Fruit fly (Drosophila melanogaster): ENCODE data around the gene Alp1.

Alp1 gene

DNA sequence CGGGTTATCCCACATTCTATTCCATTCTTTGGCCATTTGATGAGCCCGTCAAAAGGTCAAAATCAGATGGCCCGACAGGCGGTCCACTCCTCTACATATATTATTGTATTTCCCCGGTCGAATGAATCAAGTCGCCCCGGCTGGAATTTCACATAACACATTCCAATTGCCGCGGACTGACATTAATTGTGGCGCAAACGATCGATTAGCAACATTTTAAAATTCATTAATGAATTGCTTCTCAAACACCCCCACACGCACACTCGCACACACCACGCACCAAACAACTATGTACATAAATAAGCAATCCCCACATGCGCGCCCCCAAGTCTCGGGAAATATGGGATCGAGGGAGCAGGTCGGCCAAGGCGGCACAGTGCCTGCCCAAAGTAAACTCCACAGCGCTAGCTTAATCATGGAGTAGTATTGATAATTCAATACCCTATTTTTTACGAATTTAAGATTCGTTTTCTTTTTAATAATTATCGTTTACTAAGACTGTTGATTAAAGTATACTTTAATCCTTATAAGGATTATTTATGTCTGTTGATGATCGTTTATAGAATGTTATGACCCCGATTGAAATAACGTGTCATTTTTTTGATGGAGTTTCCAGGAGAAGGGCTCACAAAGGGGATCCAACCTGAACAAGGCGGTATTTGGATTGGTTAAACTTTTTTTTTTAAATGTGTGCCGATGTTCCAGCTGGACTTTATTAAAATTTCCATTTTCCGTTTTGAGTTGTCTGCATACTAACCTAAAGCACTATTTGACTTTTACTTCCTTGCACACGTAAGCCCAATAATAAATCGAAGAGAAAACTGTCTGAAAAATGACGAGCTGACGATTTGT is 20.9 kb upstream of the Alp1 start (continued):
- no peak for TF ChIP-seq CG9932 (GFP tag; IDR thresholded peaks at IDR 0.05)
- TF ChIP-seq CG34224 (GFP tag; IDR thresholded peaks at IDR 0.05; ENCODE audit: partially characterized antibody), result no peak
- TF ChIP-seq lilli (GFP tag; optimal IDR thresholded peaks at IDR 0.05), result no peak
- no peak for TF ChIP-seq al (GFP tag; IDR thresholded peaks at IDR 0.05)
- TF ChIP-seq CG2129 (GFP tag; IDR thresholded peaks at IDR 0.05; ENCODE audit: partially characterized antibody), result no peak
- TF ChIP-seq Sox102F (GFP tag; optimal IDR thresholded peaks at IDR 0.05), result no peak
- TF ChIP-seq dm (GFP tag; optimal IDR thresholded peaks at IDR 0.05), result no peak
- no peak for TF ChIP-seq Atf6 (GFP tag; IDR thresholded peaks at IDR 0.05)
- no peak for TF ChIP-seq CG16779 (GFP tag; IDR thresholded peaks at IDR 0.05)
- TF ChIP-seq ara (GFP tag; IDR thresholded peaks at IDR 0.05), result no peak; the same call in 1 of the 2 replicates
- TF ChIP-seq Camta (GFP tag; optimal IDR thresholded peaks at IDR 0.05), result no peak
- no peak for TF ChIP-seq ham (GFP tag; IDR thresholded peaks at IDR 0.05)
- TF ChIP-seq sens (GFP tag), result peak; percentile 86
- TF ChIP-seq aop (GFP tag; IDR thresholded peaks at IDR 0.05), result no peak
- no peak for TF ChIP-seq gfzf (GFP tag; optimal IDR thresholded peaks at IDR 0.05)
- 0 out of 2 replicates have a peak, but pooled peaks have one; percentile 20 for TF ChIP-seq CG31441 (GFP tag; IDR thresholded peaks at IDR 0.05)
- TF ChIP-seq BtbVII (GFP tag; optimal IDR thresholded peaks at IDR 0.05), result no peak
- no peak for TF ChIP-seq eve (GFP tag; optimal IDR thresholded peaks at IDR 0.05)
- TF ChIP-seq Dip3 (GFP tag; optimal IDR thresholded peaks at IDR 0.05), result no peak
- TF ChIP-seq CG16863 (GFP tag; optimal IDR thresholded peaks at IDR 0.05), result no peak
- no peak for TF ChIP-seq CG6689 (GFP tag; IDR thresholded peaks at IDR 0.05)
- TF ChIP-seq CG4424 (GFP tag; optimal IDR thresholded peaks at IDR 0.05), result no peak
- no peak for TF ChIP-seq bbx (GFP tag; IDR thresholded peaks at IDR 0.05; ENCODE audit: partially characterized antibody)
- TF ChIP-seq tgo (GFP tag; IDR thresholded peaks at IDR 0.05), result no peak
- TF ChIP-seq z (GFP tag; IDR thresholded peaks at IDR 0.05), result no peak
- no peak for TF ChIP-seq CG18619 (GFP tag; optimal IDR thresholded peaks at IDR 0.05)
- no peak for TF ChIP-seq CG12155 (GFP tag; optimal IDR thresholded peaks at IDR 0.05)
- no peak for TF ChIP-seq CG42726 (GFP tag; IDR thresholded peaks at IDR 0.05; ENCODE audit: partially characterized antibody)
- TF ChIP-seq Nf-YA (GFP tag; IDR thresholded peaks at IDR 0.05), result no peak
- TF ChIP-seq CG7928 (GFP tag; optimal IDR thresholded peaks at IDR 0.05), result no peak
- TF ChIP-seq Ets65A (GFP tag), result peak; percentile 42
- no peak for TF ChIP-seq ttk (GFP tag; IDR thresholded peaks at IDR 0.05)
- no peak for TF ChIP-seq CG1832 (GFP tag; optimal IDR thresholded peaks at IDR 0.05)
- TF ChIP-seq Six4 (GFP tag; optimal IDR thresholded peaks at IDR 0.05), result no peak
- no peak for TF ChIP-seq Dip2 (GFP tag; IDR thresholded peaks at IDR 0.05)
- TF ChIP-seq CG32532 (GFP tag; IDR thresholded peaks at IDR 0.05), result no peak
- peak; percentile 2 for TF ChIP-seq dmrt11E (tag; optimal IDR thresholded peaks at IDR 0.05)
- TF ChIP-seq abd-A (tag; optimal IDR thresholded peaks at IDR 0.05), result peak; percentile 63
- no peak for TF ChIP-seq Oaz (GFP tag; IDR thresholded peaks at IDR 0.05)
- TF ChIP-seq CG1602 (GFP tag; optimal IDR thresholded peaks at IDR 0.05), result no peak
- TF ChIP-seq CG10565 (GFP tag; optimal IDR thresholded peaks at IDR 0.05), result no peak
- no peak for TF ChIP-seq CG12071 (GFP tag; optimal IDR thresholded peaks at IDR 0.05)
- TF ChIP-seq gce (GFP tag; IDR thresholded peaks at IDR 0.05), result no peak
- no peak for TF ChIP-seq cas (GFP tag; IDR thresholded peaks at IDR 0.05)
- no peak for TF ChIP-seq lov (optimal IDR thresholded peaks at IDR 0.05)
- no peak for TF ChIP-seq lov (GFP tag; IDR thresholded peaks at IDR 0.05)
- no peak for TF ChIP-seq GATAe (GFP tag; conservative IDR thresholded peaks at IDR 0.05)
- no peak for TF ChIP-seq fd96Cb (tag; optimal IDR thresholded peaks at IDR 0.05)
- TF ChIP-seq CG1603 (tag; optimal IDR thresholded peaks at IDR 0.05), result no peak
- no peak for TF ChIP-seq pros (GFP tag; optimal IDR thresholded peaks at IDR 0.05)
- TF ChIP-seq CG10274 (GFP tag; optimal IDR thresholded peaks at IDR 0.05), result no peak

All from whole organism, embryonic.